Fruit fly (Drosophila melanogaster) whole organism, embryonic: ENCODE results near the gene CG5355.

Source experiments
- CG4282 ChIP-seq: fragments of 200-800 bp; sonication (Bioruptor generic); optimal IDR thresholded peaks from 2 replicates; lab custom pipeline; 2016; ENCODE audit warnings: missing biosample characterization, missing genetic modification characterization
- D19B ChIP-seq: fragments of 200-800 bp; sonication (Bioruptor generic); optimal IDR thresholded peaks from 2 replicates; lab custom pipeline; 2017; ENCODE audit warnings: missing biosample characterization, mild to moderate bottlenecking, missing genetic modification characterization
- HLH4C ChIP-seq: fragments of 200-800 bp; sonication (Bioruptor generic); IDR thresholded peaks from 3 replicates; pipeline ENCODE4 v1.3.6; 2022; ENCODE audit warnings: missing biosample characterization, missing genetic modification characterization; ENCODE audit not compliant: partially characterized antibody
- Six4 ChIP-seq: fragments of 200-800 bp; sonication (Bioruptor generic); optimal IDR thresholded peaks from 2 replicates; lab custom pipeline; 2016; ENCODE audit warnings: missing biosample characterization, missing genetic modification characterization
- insv ChIP-seq, 2 experiments: fragments of 200-800 bp; sonication (Bioruptor generic); optimal IDR thresholded peaks; 3 replicates each; lab custom pipeline; 2016 to 2018; ENCODE audit warnings: missing biosample characterization in 2 of 2, missing genetic modification characterization in 2 of 2
- mam ChIP-seq: fragments of 200-800 bp; sonication (Bioruptor generic); optimal IDR thresholded peaks from 3 replicates; lab custom pipeline; 2016; ENCODE audit warnings: missing biosample characterization, missing genetic modification characterization

DNA sequence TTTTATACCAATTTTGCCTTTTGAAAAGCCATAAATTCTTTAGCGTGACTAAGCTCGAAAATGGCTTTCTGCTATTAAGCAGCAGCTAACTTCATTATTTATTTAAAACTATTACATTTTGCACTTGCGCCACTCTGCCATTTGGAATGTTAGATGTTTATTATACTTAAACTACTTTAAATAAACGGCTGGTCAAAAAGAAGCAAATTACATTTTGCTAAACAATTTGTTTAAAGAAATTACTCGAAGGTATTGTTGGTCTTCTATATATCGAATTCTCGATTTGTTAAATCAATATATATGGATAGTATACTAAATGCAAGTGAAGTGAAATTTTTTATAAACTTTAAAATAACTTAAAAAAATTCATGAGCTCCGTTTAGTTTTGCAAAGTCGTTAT is 39.0 kb upstream of the CG5355 start, which contains the start of gene ppk10:
- TF ChIP-seq HLH4C (GFP tag; lab: Robert Waterston, UW) (no peak), Six4 (no peak), D19B (GFP tag; lab: Kevin White, UChicago) (no peak), mam (GFP tag; lab: Kevin White, UChicago) (no peak), insv (GFP tag; optimal IDR thresholded peaks at IDR 0.05; lab: Kevin White, UChicago) (no peak), CG4282 (GFP tag; lab: Kevin White, UChicago) (no peak)
